Worm (Caenorhabditis elegans): Measurements from ENCODE around the gene F59B2.12.
"Not testable (repeated sequence)": the region's sequence is repeated elsewhere in the genome, so short reads cannot be mapped to it uniquely, and the experiment has no call there.

ce11 chrIII:8989752-8990151, 27.6 kb upstream of the F59B2.12 start, which contains the start of gene R08D7.7:
- not testable (repeated sequence) for TF ChIP-seq sea-2 (GFP tag; IDR thresholded peaks at IDR 0.05); unc-62 (GFP tag; optimal IDR thresholded peaks at IDR 0.05)
